Worm (Caenorhabditis elegans) whole organism, early embryonic: ENCODE data around the gene pho-6.

Experiments
- B0310.2 ChIP-seq: sonication (generic microtip); optimal IDR thresholded peaks from 2 replicates; lab custom pipeline; 2016; ENCODE audit warnings: mild to moderate bottlenecking, missing genetic modification characterization, missing compliant biosample characterization
- aly-1 ChIP-seq: sonication (generic microtip); optimal IDR thresholded peaks from 2 replicates; lab custom pipeline; 2016; ENCODE audit warnings: missing genetic modification characterization, missing compliant biosample characterization
- ama-1 ChIP-seq: fragments of 150-350 bp; optimal IDR thresholded peaks from 2 replicates; lab custom pipeline; 2014
- ceh-13 ChIP-seq: fragments of 200-800 bp; sonication (Bioruptor generic); optimal IDR thresholded peaks from 2 replicates; lab custom pipeline; 2018; ENCODE audit warnings: mild to moderate bottlenecking, missing genetic modification characterization, missing compliant biosample characterization
- ceh-36 ChIP-seq: sonication (generic microtip); optimal IDR thresholded peaks from 2 replicates; lab custom pipeline; 2016; ENCODE audit warnings: missing genetic modification characterization, inconsistent platforms, missing compliant biosample characterization
- flt-1 ChIP-seq: fragments of 200-800 bp; sonication (Bioruptor generic); IDR thresholded peaks from 2 replicates; pipeline ENCODE4 v1.3.6; 2022; ENCODE audit warnings: missing genetic modification characterization, missing compliant biosample characterization
- hmbx-1 ChIP-seq: sonication (generic microtip); optimal IDR thresholded peaks from 2 replicates; lab custom pipeline; 2016; ENCODE audit warnings: mild to moderate bottlenecking, missing genetic modification characterization, missing compliant biosample characterization
- hmg-4 ChIP-seq: fragments of 200-800 bp; sonication (Bioruptor generic); optimal IDR thresholded peaks from 2 replicates; lab custom pipeline; 2018; ENCODE audit warnings: mild to moderate bottlenecking, missing genetic modification characterization, missing compliant biosample characterization
- hnd-1 ChIP-seq: sonication (generic microtip); optimal IDR thresholded peaks from 2 replicates; lab custom pipeline; 2016; ENCODE audit warnings: missing genetic modification characterization, missing compliant biosample characterization
- pes-1 ChIP-seq: fragments of 200-800 bp; sonication (Bioruptor generic); IDR thresholded peaks from 2 replicates; pipeline ENCODE4 v1.3.6; 2022; ENCODE audit warnings: missing genetic modification reagents, missing genetic modification characterization, missing compliant biosample characterization
- sea-1 ChIP-seq: fragments of 200-800 bp; sonication (Bioruptor generic); conservative IDR thresholded peaks from 2 replicates; pipeline ENCODE4 v1.3.6; 2022; ENCODE audit warnings: missing genetic modification characterization, missing compliant biosample characterization
- tbx-11 ChIP-seq: fragments of 200-800 bp; sonication (Bioruptor generic); IDR thresholded peaks from 2 replicates; pipeline ENCODE4 v1.3.6; 2022; ENCODE audit warnings: missing genetic modification characterization, missing compliant biosample characterization
- tra-4 ChIP-seq: sonication (generic microtip); optimal IDR thresholded peaks from 2 replicates; lab custom pipeline; 2017; ENCODE audit warnings: missing genetic modification characterization, missing compliant biosample characterization

- TF ChIP-seq flt-1 (no peak), ceh-13 (GFP tag; lab: Kevin White, UChicago) (no peak), ama-1 (lab: Kevin White, UChicago) (no peak), tra-4 (tag; lab: Kevin White, UChicago) (no peak), pes-1 (GFP tag; lab: Robert Waterston, UW) (no peak), hnd-1 (tag; lab: Kevin White, UChicago) (no peak), tbx-11 (GFP tag; lab: Robert Waterston, UW) (no peak), B0310.2 (tag; lab: Kevin White, UChicago) (no peak), ceh-36 (tag; lab: Kevin White, UChicago) (no peak), sea-1 (GFP tag; lab: Robert Waterston, UW) (no peak), hmbx-1 (no peak), aly-1 (no peak), hmg-4 (GFP tag; lab: Kevin White, UChicago) (no peak)
Measured at ce11 chrV:8437358-8437757, 43.1 kb upstream of the pho-6 start.
